Fruit fly (Drosophila melanogaster) whole organism, embryonic: Measurements from ENCODE around the gene CG34357.

Experiments used
- CG12104 ChIP-seq: fragments of 200-800 bp; sonication (Bioruptor generic); optimal IDR thresholded peaks from 3 replicates; lab custom pipeline; 2016; ENCODE audit warnings: missing biosample characterization, missing genetic modification characterization
- CG6813 ChIP-seq: fragments of 200-800 bp; sonication (Bioruptor generic); optimal IDR thresholded peaks from 2 replicates; lab custom pipeline; 2017; ENCODE audit warnings: missing biosample characterization, missing genetic modification characterization, mild to moderate bottlenecking, moderate library complexity, missing genetic modification reagents
- CG8924 ChIP-seq: fragments of 200-800 bp; optimal IDR thresholded peaks from 3 replicates; lab custom pipeline; 2019; ENCODE audit warnings: missing biosample characterization, mild to moderate bottlenecking, missing genetic modification characterization, moderate library complexity
- Lpt ChIP-seq: fragments of >200 bp; optimal IDR thresholded peaks from 2 replicates; lab custom pipeline; 2018; ENCODE audit warnings: missing biosample characterization, missing genetic modification characterization
- Sry-δ ChIP-seq: fragments of 200-800 bp; sonication (Bioruptor generic); optimal IDR thresholded peaks from 2 replicates; lab custom pipeline; 2016; ENCODE audit warnings: missing biosample characterization, missing genetic modification characterization
- gfzf ChIP-seq: fragments of 200-800 bp; sonication (Bioruptor generic); optimal IDR thresholded peaks from 2 replicates; lab custom pipeline; 2016; ENCODE audit warnings: missing biosample characterization, mild to moderate bottlenecking, missing genetic modification characterization, moderate library complexity

- no peak for TF ChIP-seq Sry-δ
- no peak for TF ChIP-seq CG6813
- no peak for TF ChIP-seq gfzf (GFP tag; lab: Kevin White, UChicago)
- no peak for TF ChIP-seq CG12104 (GFP tag; lab: Kevin White, UChicago)
- no peak for TF ChIP-seq Lpt
- TF ChIP-seq CG8924 (tag; lab: Kevin White, UChicago) = no peak
Observed at dm6 chr3R:4480512-4480911, 77.4 kb downstream of the CG34357 start, which contains the start of gene sac.
